Worm (Caenorhabditis elegans) whole organism, L4 larva: ENCODE results near the gene Y41E3.18.

ENCODE experiments used
- aly-2 ChIP-seq: sonication (generic microtip); optimal IDR thresholded peaks from 2 replicates; lab custom pipeline; 2018; ENCODE audit warnings: missing biosample characterization, missing genetic modification characterization
- ceh-82 ChIP-seq: sonication (generic microtip); optimal IDR thresholded peaks from 2 replicates; lab custom pipeline; 2017; ENCODE audit warnings: missing biosample characterization, missing genetic modification characterization
- dpl-1 ChIP-seq: fragments of 150-350 bp; optimal IDR thresholded peaks from 2 replicates; lab custom pipeline; 2014; ENCODE audit warnings: missing biosample characterization, missing genetic modification reagents, missing genetic modification characterization
- fkh-10 ChIP-seq: fragments of 150-350 bp; optimal IDR thresholded peaks from 2 replicates; lab custom pipeline; 2014; ENCODE audit warnings: missing biosample characterization, missing genetic modification reagents, missing genetic modification characterization
- hmg-1.1 ChIP-seq: fragments of 200-800 bp; sonication (Bioruptor generic); IDR thresholded peaks from 2 replicates; pipeline ENCODE4 v1.3.6; 2022; ENCODE audit warnings: missing genetic modification reagents, missing genetic modification characterization, missing compliant biosample characterization
- lin-1 ChIP-seq: fragments of 200-800 bp; sonication (Bioruptor generic); IDR thresholded peaks from 2 replicates; pipeline ENCODE4 v1.3.6; 2022; ENCODE audit warnings: missing genetic modification reagents, missing genetic modification characterization, missing compliant biosample characterization
- lin-13 ChIP-seq: fragments of 150-350 bp; optimal IDR thresholded peaks from 2 replicates; lab custom pipeline; 2014; ENCODE audit warnings: missing biosample characterization, missing genetic modification reagents, missing genetic modification characterization
- lin-39 ChIP-seq: fragments of 150-350 bp; optimal IDR thresholded peaks from 2 replicates; lab custom pipeline; 2014; ENCODE audit warnings: missing biosample characterization, missing genetic modification reagents, missing genetic modification characterization
- lir-3 ChIP-seq: sonication (generic microtip); optimal IDR thresholded peaks from 2 replicates; lab custom pipeline; 2016; ENCODE audit warnings: mild to moderate bottlenecking, missing genetic modification characterization, missing compliant biosample characterization
- pha-4 ChIP-seq, 2 experiments: fragments of 150-350 bp in 1 of 2; fragments of 200-800 bp in 1 of 2; sonication (Bioruptor generic) in 1 of 2; IDR thresholded peaks in 1 of 2; optimal IDR thresholded peaks in 1 of 2; 2 replicates each; pipeline versions ENCODE4 v1.3.6 to Lab custom; 2014 to 2022; ENCODE audit warnings: missing genetic modification characterization in 2 of 2, missing genetic modification reagents in 2 of 2, missing biosample characterization in 1 of 2, missing compliant biosample characterization in 1 of 2
- pqm-1 ChIP-seq: sonication (generic microtip); optimal IDR thresholded peaks from 2 replicates; lab custom pipeline; 2017; ENCODE audit warnings: missing biosample characterization, missing genetic modification characterization
- rbr-2 ChIP-seq: sonication (generic microtip); optimal IDR thresholded peaks from 2 replicates; lab custom pipeline; 2016; ENCODE audit warnings: missing genotype, missing genetic modification characterization, missing compliant biosample characterization
- unc-130 ChIP-seq: sonication (generic microtip); optimal IDR thresholded peaks from 2 replicates; lab custom pipeline; 2016; ENCODE audit warnings: missing genetic modification reagents, missing genetic modification characterization, missing compliant biosample characterization
- zfp-2 ChIP-seq: sonication (generic microtip); optimal IDR thresholded peaks from 2 replicates; lab custom pipeline; 2016; ENCODE audit warnings: mild to moderate bottlenecking, missing genetic modification characterization, missing compliant biosample characterization

DNA sequence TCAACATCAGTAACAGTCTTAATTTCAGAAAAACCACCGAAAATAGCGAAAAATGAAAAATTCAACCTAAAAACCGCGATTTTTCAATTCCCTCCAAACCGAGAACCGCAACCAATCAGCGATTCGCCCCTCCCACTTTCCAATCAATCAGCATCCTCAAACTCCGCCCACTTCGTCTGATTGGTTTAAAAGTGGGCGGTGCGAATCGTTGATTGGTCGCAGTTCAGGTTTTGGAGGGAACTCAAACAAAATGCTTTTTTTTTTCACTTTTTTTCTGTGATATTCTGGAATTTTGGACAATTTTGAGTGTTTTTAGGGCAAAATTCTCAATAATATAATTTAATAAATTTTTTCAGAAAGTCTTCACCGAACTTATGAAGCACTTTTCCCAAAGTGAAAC is 37.7 kb downstream of the Y41E3.18 start:
- TF ChIP-seq lin-39 (tag; lab: Kevin White, UChicago) (no peak), aly-2 (tag; lab: Kevin White, UChicago) (no peak), lin-13 (GFP tag; lab: Kevin White, UChicago) (no peak), pqm-1 (no peak), unc-130 (GFP tag; lab: Kevin White, UChicago) (no peak), ceh-82 (tag; lab: Kevin White, UChicago) (no peak), lin-1 (GFP tag; lab: Robert Waterston, UW) (no peak), rbr-2 (tag; lab: Kevin White, UChicago) (no peak), lir-3 (no peak), zfp-2 (tag; lab: Kevin White, UChicago) (no peak), hmg-1.1 (no peak), fkh-10 (GFP tag; lab: Kevin White, UChicago) (no peak), pha-4 (GFP tag; IDR thresholded peaks at IDR 0.05; lab: Robert Waterston, UW) (no peak), pha-4 (tag; optimal IDR thresholded peaks at IDR 0.05; lab: Kevin White, UChicago) (no peak), dpl-1 (no peak)
